Fruit fly (Drosophila melanogaster) whole organism, embryonic: ENCODE measurements around the gene CG3014.

Experiments used
- ATbp ChIP-seq: fragments of 200-800 bp; sonication (Bioruptor generic); optimal IDR thresholded peaks from 2 replicates; lab custom pipeline; 2017; ENCODE audit warnings: missing biosample characterization, mild to moderate bottlenecking, missing genetic modification characterization, missing genetic modification reagents
- Asciz ChIP-seq: fragments of 200-800 bp; sonication (Bioruptor generic); optimal IDR thresholded peaks from 2 replicates; lab custom pipeline; 2017; ENCODE audit warnings: missing biosample characterization, mild to moderate bottlenecking, missing genetic modification characterization, missing genetic modification reagents
- CG10209 ChIP-seq: fragments of 200-800 bp; sonication (Bioruptor generic); optimal IDR thresholded peaks from 3 replicates; lab custom pipeline; 2017; ENCODE audit warnings: missing biosample characterization, mild to moderate bottlenecking, missing genetic modification characterization, missing genetic modification reagents
- CG1024 ChIP-seq: fragments of 200-800 bp; sonication (Bioruptor generic); IDR thresholded peaks from 2 replicates; pipeline ENCODE4 v1.3.6; 2022; ENCODE audit warnings: missing biosample characterization, missing genetic modification characterization
- CG10462 ChIP-seq: fragments of 200-800 bp; sonication (Bioruptor generic); optimal IDR thresholded peaks from 2 replicates; lab custom pipeline; 2016; ENCODE audit warnings: missing biosample characterization, missing genetic modification characterization
- CG10959 ChIP-seq: fragments of 200-800 bp; sonication (Bioruptor generic); IDR thresholded peaks from 2 replicates; pipeline ENCODE4 v1.3.6; 2022; ENCODE audit warnings: missing biosample characterization, missing genetic modification characterization
- CG11085 ChIP-seq: fragments of 200-800 bp; sonication (Bioruptor generic); IDR thresholded peaks from 2 replicates; pipeline ENCODE4 v1.3.6; 2022; ENCODE audit warnings: missing biosample characterization, missing genetic modification characterization
- CG12299 ChIP-seq: fragments of 200-800 bp; sonication (Bioruptor generic); optimal IDR thresholded peaks from 2 replicates; lab custom pipeline; 2018; ENCODE audit warnings: missing biosample characterization, mild to moderate bottlenecking, missing genetic modification characterization
- CG13296 ChIP-seq: fragments of 200-800 bp; sonication (Bioruptor generic); optimal IDR thresholded peaks from 3 replicates; lab custom pipeline; 2018; ENCODE audit warnings: missing biosample characterization, mild to moderate bottlenecking, missing genetic modification characterization
- CG1602 ChIP-seq: fragments of 200-800 bp; sonication (Bioruptor generic); optimal IDR thresholded peaks from 3 replicates; lab custom pipeline; 2016; ENCODE audit warnings: missing biosample characterization, missing genetic modification characterization
- CG1603 ChIP-seq: fragments of 200-800 bp; sonication (Bioruptor generic); optimal IDR thresholded peaks from 2 replicates; lab custom pipeline; 2019; ENCODE audit warnings: missing biosample characterization, mild to moderate bottlenecking, missing genetic modification characterization, moderate library complexity
- CG16863 ChIP-seq: fragments of 200-800 bp; sonication (Bioruptor generic); optimal IDR thresholded peaks from 3 replicates; lab custom pipeline; 2016; ENCODE audit warnings: missing biosample characterization, missing genetic modification characterization
- CG18619 ChIP-seq: fragments of 200-800 bp; sonication (Bioruptor generic); optimal IDR thresholded peaks from 3 replicates; lab custom pipeline; 2017; ENCODE audit warnings: missing biosample characterization, mild to moderate bottlenecking, missing genetic modification characterization
- CG2199 ChIP-seq: fragments of 200-800 bp; sonication (Bioruptor generic); IDR thresholded peaks from 3 replicates; pipeline ENCODE4 v1.3.6; 2022; ENCODE audit warnings: missing biosample characterization, missing genetic modification characterization
- CG31365 ChIP-seq: fragments of 200-800 bp; sonication (Bioruptor generic); optimal IDR thresholded peaks from 2 replicates; lab custom pipeline; 2018; ENCODE audit warnings: missing biosample characterization, mild to moderate bottlenecking, missing genetic modification characterization
- CG3847 ChIP-seq: fragments of 200-800 bp; sonication (Bioruptor generic); IDR thresholded peaks from 2 replicates; pipeline ENCODE4 v1.3.6; 2022; ENCODE audit warnings: missing biosample characterization, missing genetic modification characterization
- CG6175 ChIP-seq: fragments of 200-800 bp; sonication (Bioruptor generic); IDR thresholded peaks from 3 replicates; pipeline ENCODE4 v1.3.6; 2022; ENCODE audit warnings: missing biosample characterization, missing genetic modification characterization
- CG7372 ChIP-seq: fragments of 200-800 bp; sonication (Bioruptor generic); IDR thresholded peaks from 2 replicates; pipeline ENCODE4 v1.3.6; 2022; ENCODE audit warnings: missing biosample characterization, missing genetic modification characterization
- CG7745 ChIP-seq: fragments of 200-800 bp; sonication (Bioruptor generic); optimal IDR thresholded peaks from 2 replicates; lab custom pipeline; 2018; ENCODE audit warnings: missing biosample characterization, mild to moderate bottlenecking, missing genetic modification characterization, moderate library complexity
- CG7963 ChIP-seq: fragments of 200-800 bp; sonication (Bioruptor generic); IDR thresholded peaks from 3 replicates; pipeline ENCODE4 v1.3.6; 2022; ENCODE audit warnings: missing biosample characterization, missing genetic modification characterization; ENCODE audit not compliant: partially characterized antibody
- CG7987 ChIP-seq: fragments of 200-800 bp; sonication (Bioruptor generic); optimal IDR thresholded peaks from 2 replicates; lab custom pipeline; 2018; ENCODE audit warnings: missing biosample characterization, mild to moderate bottlenecking, missing genetic modification characterization, moderate library complexity
- CG9797 ChIP-seq: fragments of 200-800 bp; sonication (Bioruptor generic); optimal IDR thresholded peaks from 3 replicates; lab custom pipeline; 2018; ENCODE audit warnings: missing biosample characterization, mild to moderate bottlenecking, missing genetic modification characterization
- CG9932 ChIP-seq: fragments of 200-800 bp; sonication (Bioruptor generic); IDR thresholded peaks from 2 replicates; pipeline ENCODE4 v1.3.6; 2022; ENCODE audit warnings: missing biosample characterization, missing genetic modification characterization
- CkIIα-i1 ChIP-seq: fragments of 200-800 bp; sonication (Bioruptor generic); IDR thresholded peaks from 2 replicates; pipeline ENCODE4 v1.3.6; 2022; ENCODE audit warnings: missing biosample characterization, missing genetic modification characterization
- Dad ChIP-seq: fragments of 200-800 bp; sonication (Bioruptor generic); optimal IDR thresholded peaks from 3 replicates; lab custom pipeline; 2016; ENCODE audit warnings: missing biosample characterization, missing genetic modification characterization
- Dbx ChIP-seq: fragments of 200-800 bp; sonication (Bioruptor generic); IDR thresholded peaks from 3 replicates; pipeline ENCODE4 v1.3.6; 2022; ENCODE audit warnings: missing biosample characterization, missing genetic modification characterization
- Deaf1 ChIP-seq: fragments of 200-800 bp; optimal IDR thresholded peaks from 3 replicates; lab custom pipeline; 2019; ENCODE audit warnings: missing biosample characterization, mild to moderate bottlenecking, missing genetic modification characterization, moderate library complexity
- Dref ChIP-seq: fragments of 200-800 bp; sonication (Bioruptor generic); IDR thresholded peaks from 2 replicates; pipeline ENCODE4 v1.3.6; 2022; ENCODE audit warnings: missing biosample characterization, missing genetic modification characterization
- Eip74EF ChIP-seq, 2 experiments: fragments of 200-800 bp in 1 of 2; fragments of >200 bp in 1 of 2; sonication (Bioruptor generic) in 1 of 2; optimal IDR thresholded peaks; 2 replicates each; lab custom pipeline; 2017 to 2019; ENCODE audit warnings: missing biosample characterization in 2 of 2, missing genetic modification characterization in 2 of 2, mild to moderate bottlenecking in 1 of 2, moderate library complexity in 1 of 2
- HHEX ChIP-seq: fragments of 200-800 bp; sonication (Bioruptor generic); optimal IDR thresholded peaks from 3 replicates; lab custom pipeline; 2017; ENCODE audit warnings: missing biosample characterization, mild to moderate bottlenecking, missing genetic modification characterization, missing genetic modification reagents
- Mes4 ChIP-seq: fragments of 200-800 bp; sonication (Bioruptor generic); optimal IDR thresholded peaks from 2 replicates; lab custom pipeline; 2016; ENCODE audit warnings: missing biosample characterization, missing genetic modification characterization
- Mrtf ChIP-seq: fragments of 200-800 bp; sonication (Bioruptor generic); IDR thresholded peaks from 3 replicates; pipeline ENCODE4 v1.3.6; 2022; ENCODE audit warnings: missing biosample characterization, missing genetic modification characterization
- ac ChIP-seq: fragments of 200-800 bp; sonication (Bioruptor generic); optimal IDR thresholded peaks from 3 replicates; lab custom pipeline; 2017; ENCODE audit warnings: missing biosample characterization, mild to moderate bottlenecking, missing genetic modification characterization
- btn ChIP-seq: fragments of 200-800 bp; sonication (Bioruptor generic); optimal IDR thresholded peaks from 2 replicates; lab custom pipeline; 2016; ENCODE audit warnings: missing biosample characterization, missing genetic modification characterization
- cad ChIP-seq: fragments of >200 bp; optimal IDR thresholded peaks from 2 replicates; lab custom pipeline; 2017; ENCODE audit warnings: missing biosample characterization, missing genetic modification characterization
- fd102C ChIP-seq: fragments of 200-800 bp; sonication (Bioruptor generic); optimal IDR thresholded peaks from 2 replicates; lab custom pipeline; 2018; ENCODE audit warnings: missing biosample characterization, mild to moderate bottlenecking, missing genetic modification characterization, moderate library complexity
- gsb ChIP-seq: fragments of 200-800 bp; sonication (Bioruptor generic); IDR thresholded peaks from 2 replicates; pipeline ENCODE4 v1.3.6; 2022; ENCODE audit warnings: missing biosample characterization, missing genetic modification characterization
- lilli ChIP-seq: fragments of 200-800 bp; sonication (Bioruptor generic); optimal IDR thresholded peaks from 3 replicates; lab custom pipeline; 2016; ENCODE audit warnings: missing biosample characterization, missing genetic modification characterization
- mam ChIP-seq: fragments of 200-800 bp; sonication (Bioruptor generic); optimal IDR thresholded peaks from 3 replicates; lab custom pipeline; 2016; ENCODE audit warnings: missing biosample characterization, missing genetic modification characterization
- nau ChIP-seq: fragments of 200-800 bp; sonication (Bioruptor generic); optimal IDR thresholded peaks from 3 replicates; lab custom pipeline; 2017; ENCODE audit warnings: missing biosample characterization, mild to moderate bottlenecking, missing genetic modification characterization, missing genetic modification reagents
- phol ChIP-seq: fragments of 200-800 bp; sonication (Bioruptor generic); optimal IDR thresholded peaks from 3 replicates; lab custom pipeline; 2018; ENCODE audit warnings: missing biosample characterization, mild to moderate bottlenecking, missing genetic modification characterization, moderate library complexity
- psq ChIP-seq: fragments of 200-800 bp; sonication (Bioruptor generic); optimal IDR thresholded peaks from 2 replicates; lab custom pipeline; 2017; ENCODE audit warnings: missing biosample characterization, missing genetic modification characterization
- sob ChIP-seq: fragments of 200-800 bp; sonication (Bioruptor generic); IDR thresholded peaks from 2 replicates; pipeline ENCODE4 v1.3.6; 2022; ENCODE audit warnings: missing biosample characterization, missing genetic modification characterization
- tio ChIP-seq: fragments of 200-800 bp; sonication (Bioruptor generic); optimal IDR thresholded peaks from 2 replicates; lab custom pipeline; 2017; ENCODE audit warnings: missing biosample characterization, missing genetic modification characterization, inconsistent platforms
- tna ChIP-seq: fragments of 200-800 bp; sonication (Bioruptor generic); IDR thresholded peaks from 2 replicates; pipeline ENCODE4 v1.3.6; 2022; ENCODE audit warnings: missing biosample characterization, missing genetic modification characterization; ENCODE audit not compliant: partially characterized antibody
- vnd ChIP-seq: fragments of 200-800 bp; sonication (Bioruptor generic); IDR thresholded peaks from 3 replicates; pipeline ENCODE4 v1.3.6; 2022; ENCODE audit warnings: missing biosample characterization, missing genetic modification characterization; ENCODE audit not compliant: partially characterized antibody
- wek ChIP-seq: fragments of 200-800 bp; sonication (Bioruptor generic); optimal IDR thresholded peaks from 3 replicates; lab custom pipeline; 2018; ENCODE audit warnings: missing biosample characterization, mild to moderate bottlenecking, missing genetic modification characterization, moderate library complexity
- yki ChIP-seq: fragments of >200 bp; optimal IDR thresholded peaks from 3 replicates; lab custom pipeline; 2018

CG3014 gene

dm6 chr3R:7809662-7810621 is 7.3 kb upstream of the CG3014 start, which contains the start of the genes CG2993 and sgll:
CG2993 (minus strand) TSS chr3R:7810014.
sgll (plus strand) TSS chr3R:7810532.
- peak; percentile 75 for TF ChIP-seq CG31365 (tag; lab: Kevin White, UChicago)
- peak; percentile 32; the same call in 1 of the 2 replicates for TF ChIP-seq Dref (GFP tag; lab: Robert Waterston, UW)
- TF ChIP-seq CG7987 = peak; percentile 88
- TF ChIP-seq wek (GFP tag; lab: Kevin White, UChicago) = peak; percentile 62
- TF ChIP-seq yki (lab: Kevin White, UChicago) = peak; percentile 20
- TF ChIP-seq vnd (GFP tag; lab: Robert Waterston, UW) = no peak
- TF ChIP-seq fd102C (GFP tag; lab: Kevin White, UChicago) = peak; percentile 67
- TF ChIP-seq Mrtf (GFP tag; lab: Robert Waterston, UW) = peak; percentile 96
- peak; percentile 73 for TF ChIP-seq CG9797
- peak; percentile 96 for TF ChIP-seq Deaf1 (tag; lab: Kevin White, UChicago)
- peak; percentile 96 for TF ChIP-seq Dbx
- peak; percentile 93 for TF ChIP-seq CG2199 (GFP tag; lab: Robert Waterston, UW)
- TF ChIP-seq CkIIα-i1 = no peak
- no peak for TF ChIP-seq CG13296 (GFP tag; lab: Kevin White, UChicago)
- no peak for TF ChIP-seq cad (GFP tag; lab: Kevin White, UChicago)
- TF ChIP-seq CG12299 (tag; lab: Kevin White, UChicago) = no peak
- peak; percentile 95 for TF ChIP-seq CG16863 (GFP tag; lab: Kevin White, UChicago)
- TF ChIP-seq CG1024 (GFP tag; lab: Robert Waterston, UW) = peak; percentile 90
- TF ChIP-seq phol (tag; lab: Kevin White, UChicago) = peak; percentile 84
- TF ChIP-seq CG7963 (GFP tag; lab: Robert Waterston, UW) = no peak
- TF ChIP-seq Asciz = peak; percentile 35
- TF ChIP-seq CG6175 (GFP tag; lab: Robert Waterston, UW) = peak; percentile 86
- peak; percentile 95 for TF ChIP-seq CG1602
- no peak for TF ChIP-seq tna
- TF ChIP-seq CG10462 (GFP tag; lab: Kevin White, UChicago) = peak; percentile 77
- peak; percentile 95 for TF ChIP-seq CG1603 (tag; lab: Kevin White, UChicago)
- peak; percentile 89 for TF ChIP-seq tio (GFP tag; lab: Kevin White, UChicago)
- peak; percentile 76 for TF ChIP-seq ATbp (GFP tag; lab: Kevin White, UChicago)
- peak; percentile 96 for TF ChIP-seq CG10959 (GFP tag; lab: Robert Waterston, UW)
- peak; percentile 93 for TF ChIP-seq lilli (GFP tag; lab: Kevin White, UChicago)
- TF ChIP-seq CG7372 = peak; percentile 83
- TF ChIP-seq ac (GFP tag; lab: Kevin White, UChicago) = peak; percentile 68
- TF ChIP-seq CG18619 (GFP tag; lab: Kevin White, UChicago) = peak; percentile 86
- TF ChIP-seq CG3847 (GFP tag; lab: Robert Waterston, UW) = peak; percentile 92
- TF ChIP-seq CG10209 (GFP tag; lab: Kevin White, UChicago) = peak; percentile 91
- peak; percentile 94 for TF ChIP-seq Mes4 (GFP tag; lab: Kevin White, UChicago)
- TF ChIP-seq nau (GFP tag; lab: Kevin White, UChicago) = no peak
- peak; percentile 90 for TF ChIP-seq btn (GFP tag; lab: Kevin White, UChicago)
- TF ChIP-seq Dad (GFP tag; lab: Kevin White, UChicago) = peak; percentile 77
- peak; percentile 96 for TF ChIP-seq CG9932 (GFP tag; lab: Robert Waterston, UW)
- TF ChIP-seq mam (GFP tag; lab: Kevin White, UChicago) = peak; percentile 93
- TF ChIP-seq Eip74EF (GFP tag; optimal IDR thresholded peaks at IDR 0.05; lab: Kevin White, UChicago) = no peak
- no peak for TF ChIP-seq CG7745 (tag; lab: Kevin White, UChicago)
- peak; percentile 92 for TF ChIP-seq sob (GFP tag; lab: Robert Waterston, UW)
- TF ChIP-seq psq (GFP tag; lab: Kevin White, UChicago) = peak; percentile 83
- TF ChIP-seq gsb (GFP tag; lab: Robert Waterston, UW) = peak; percentile 84
- TF ChIP-seq CG11085 (GFP tag; lab: Robert Waterston, UW) = peak; percentile 94
- peak; percentile 79 for TF ChIP-seq HHEX (GFP tag; lab: Kevin White, UChicago)
